Worm (Caenorhabditis elegans): ENCODE measurements around the gene K10C9.4.

DNA sequence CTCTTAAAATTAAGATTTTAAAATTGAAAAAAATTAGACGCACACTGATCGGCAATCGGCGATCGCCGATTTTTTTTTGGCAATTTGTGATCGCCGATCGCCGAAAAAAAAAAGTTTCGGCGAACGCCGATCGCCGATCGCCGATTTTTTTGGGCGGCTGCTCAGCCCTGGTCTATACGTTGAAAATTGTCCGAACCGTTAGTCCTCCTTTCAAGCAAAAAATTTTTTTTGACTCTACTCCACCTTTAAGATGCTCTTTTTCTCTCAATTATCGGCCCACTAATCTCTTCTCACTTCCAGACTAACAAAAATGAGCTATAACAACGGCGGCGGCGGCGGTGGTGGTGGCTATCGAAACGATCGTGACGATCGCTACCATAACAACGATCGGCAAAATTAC, 44.3 kb downstream of the K10C9.4 start, which contains the start of gene ergo-1:
- no peak for TF ChIP-seq bed-2 (GFP tag; IDR thresholded peaks at IDR 0.05)
- no peak for TF ChIP-seq ztf-25 (GFP tag; IDR thresholded peaks at IDR 0.05)
- TF ChIP-seq somi-1 (GFP tag; optimal IDR thresholded peaks at IDR 0.05): no peak
- TF ChIP-seq nhr-27 (tag; optimal IDR thresholded peaks at IDR 0.05): no peak
- no peak for TF ChIP-seq nfyb-1 (GFP tag; IDR thresholded peaks at IDR 0.05)
- TF ChIP-seq unc-62 (GFP tag; optimal IDR thresholded peaks at IDR 0.05): no peak
- no peak for TF ChIP-seq Y53G8AR.9 (GFP tag; conservative IDR thresholded peaks at IDR 0.05)
- TF ChIP-seq xnd-1 (tag; optimal IDR thresholded peaks at IDR 0.05): no peak
- TF ChIP-seq ama-1 (optimal IDR thresholded peaks at IDR 0.05): no peak
- no peak for TF ChIP-seq ama-1 (GFP tag; optimal IDR thresholded peaks at IDR 0.05)
- TF ChIP-seq sptf-2 (GFP tag; optimal IDR thresholded peaks at IDR 0.05): no peak
- TF ChIP-seq dpl-1 (GFP tag; optimal IDR thresholded peaks at IDR 0.05): no peak
- TF ChIP-seq nfya-2 (GFP tag; IDR thresholded peaks at IDR 0.05): no peak
- TF ChIP-seq rcor-1 (GFP tag; IDR thresholded peaks at IDR 0.05): no peak
- no peak for TF ChIP-seq hlh-12 (tag; optimal IDR thresholded peaks at IDR 0.05)

All from whole organism, young adult.